Worm (Caenorhabditis elegans): Measurements from ENCODE around the gene C01G6.2.
A peak's percentile ranks its signal among the peaks of the same experiment; 100 is the strongest.

C01G6.2 gene

ce11 chrII:9282787-9283186 lies 15.9 kb downstream of the C01G6.2 start (continued):
- peak; percentile 62 for TF ChIP-seq dpl-1 (GFP tag; optimal IDR thresholded peaks at IDR 0.05)
- no peak for TF ChIP-seq spr-3 (GFP tag; optimal IDR thresholded peaks at IDR 0.05)
- no peak for TF ChIP-seq skn-1 (tag; optimal IDR thresholded peaks at IDR 0.05)
- TF ChIP-seq daf-8 (GFP tag; IDR thresholded peaks at IDR 0.05) = no peak
- TF ChIP-seq hlh-30 (tag; optimal IDR thresholded peaks at IDR 0.05; ENCODE audit: insufficient read depth) = peak; percentile 94
- TF ChIP-seq dmd-8 (GFP tag; IDR thresholded peaks at IDR 0.05) = 0 out of 2 replicates have a peak, but pooled peaks have one; percentile 31
- TF ChIP-seq F44E2.7 (GFP tag; IDR thresholded peaks at IDR 0.05) = 0 out of 2 replicates have a peak, but pooled peaks have one; percentile 27
- TF ChIP-seq hmg-1.1 (GFP tag; IDR thresholded peaks at IDR 0.05) = peak; percentile 93
- no peak for TF ChIP-seq Y5F2A.4 (GFP tag; optimal IDR thresholded peaks at IDR 0.05)
- peak; percentile 80 for TF ChIP-seq F37D6.2 (tag; optimal IDR thresholded peaks at IDR 0.05)
- TF ChIP-seq attf-4 (tag; optimal IDR thresholded peaks at IDR 0.05) = peak; percentile 48
- TF ChIP-seq ZK337.2 (GFP tag; IDR thresholded peaks at IDR 0.05) = no peak
- peak; percentile 64 for TF ChIP-seq daf-16 (GFP tag; optimal IDR thresholded peaks at IDR 0.05)
- TF ChIP-seq daf-16 (tag; optimal IDR thresholded peaks at IDR 0.05) = peak; percentile 76
- peak; percentile 59 for TF ChIP-seq lin-39 (tag; optimal IDR thresholded peaks at IDR 0.05)
- peak; percentile 97 for TF ChIP-seq hlh-11 (tag; optimal IDR thresholded peaks at IDR 0.05)
- no peak for TF ChIP-seq F49E8.2 (tag; optimal IDR thresholded peaks at IDR 0.05; ENCODE audit: borderline replicate concordance)
- 0 out of 2 replicates have a peak, but pooled peaks have one; percentile 12 for TF ChIP-seq daf-19 (GFP tag; conservative IDR thresholded peaks at IDR 0.05)
- TF ChIP-seq ces-1 (GFP tag; optimal IDR thresholded peaks at IDR 0.05) = no peak
- peak; percentile 41 to 93 for TF ChIP-seq mdl-1 (tag; optimal IDR thresholded peaks at IDR 0.05)
- peak; percentile 76 for TF ChIP-seq nhr-41 (GFP tag; IDR thresholded peaks at IDR 0.05)
- TF ChIP-seq Y48G9A.11 (GFP tag; IDR thresholded peaks at IDR 0.05) = no peak
- no peak for TF ChIP-seq zfp-2 (tag; optimal IDR thresholded peaks at IDR 0.05)
- TF ChIP-seq R02D3.7 (tag; optimal IDR thresholded peaks at IDR 0.05) = no peak
- TF ChIP-seq duxl-1 (tag; optimal IDR thresholded peaks at IDR 0.05; ENCODE audit: poor library complexity) = peak; percentile 69
- 0 out of 2 replicates have a peak, but pooled peaks have one; percentile 23 for TF ChIP-seq madf-9 (GFP tag; conservative IDR thresholded peaks at IDR 0.05)
- peak; percentile 43 for TF ChIP-seq F10B5.3 (tag; optimal IDR thresholded peaks at IDR 0.05)
- peak; percentile 97 for TF ChIP-seq aha-1 (tag)
- TF ChIP-seq mdt-29 (GFP tag; IDR thresholded peaks at IDR 0.05) = peak; percentile 63; the same call in 1 of the 2 replicates
- peak; percentile 60 for TF ChIP-seq T20F7.1 (GFP tag; optimal IDR thresholded peaks at IDR 0.05)
- TF ChIP-seq ceh-28 (tag; optimal IDR thresholded peaks at IDR 0.05) = peak; percentile 81
- TF ChIP-seq dve-1 (tag; optimal IDR thresholded peaks at IDR 0.05; ENCODE audit: insufficient read depth) = peak; percentile 87
- TF ChIP-seq ctbp-1 (GFP tag; IDR thresholded peaks at IDR 0.05) = peak; percentile 89
- peak; percentile 66 for TF ChIP-seq ztf-7 (tag; optimal IDR thresholded peaks at IDR 0.05)
- TF ChIP-seq jun-1 (tag; optimal IDR thresholded peaks at IDR 0.05) = peak; percentile 66
- no peak for TF ChIP-seq dmd-9 (GFP tag; IDR thresholded peaks at IDR 0.05)
- TF ChIP-seq gei-8 (GFP tag; optimal IDR thresholded peaks at IDR 0.05) = peak; percentile 30
- TF ChIP-seq unc-39 (tag; optimal IDR thresholded peaks at IDR 0.05) = no peak
- peak; percentile 74 for TF ChIP-seq lin-1 (GFP tag; IDR thresholded peaks at IDR 0.05)
- TF ChIP-seq arid-1 (GFP tag; conservative IDR thresholded peaks at IDR 0.05) = peak; percentile 62; the same call in 1 of the 2 replicates
- peak; percentile 93 for TF ChIP-seq nhr-77 (tag; optimal IDR thresholded peaks at IDR 0.05)
- TF ChIP-seq mes-2 (tag; optimal IDR thresholded peaks at IDR 0.05; ENCODE audit: poor library complexity, severe bottlenecking) = peak; percentile 83
- TF ChIP-seq ceh-20 (GFP tag; IDR thresholded peaks at IDR 0.05) = peak; percentile 45; the same call in 1 of the 2 replicates
- TF ChIP-seq nhr-28 (tag; optimal IDR thresholded peaks at IDR 0.05) = peak; percentile 100
- peak; percentile 79 for TF ChIP-seq T26A8.4 (GFP tag; IDR thresholded peaks at IDR 0.05)
- TF ChIP-seq nhr-6 (tag; optimal IDR thresholded peaks at IDR 0.05) = peak; percentile 50
- peak; percentile 94 for TF ChIP-seq pqm-1 (tag; optimal IDR thresholded peaks at IDR 0.05)
- no peak for TF ChIP-seq Y105C5A.15 (GFP tag; IDR thresholded peaks at IDR 0.05)
- TF ChIP-seq nhr-48 (tag; optimal IDR thresholded peaks at IDR 0.05) = peak; percentile 81
- no peak for TF ChIP-seq mxl-2 (GFP tag; conservative IDR thresholded peaks at IDR 0.05)
- no peak for TF ChIP-seq daf-12 (tag; optimal IDR thresholded peaks at IDR 0.05)
